Fruit fly (Drosophila melanogaster) whole organism, prepupa: ENCODE results near the gene CG42841.
A peak's percentile ranks its signal among the peaks of the same experiment; 100 is the strongest.

ENCODE experiments used
- CG16779 ChIP-seq: fragments of 200-800 bp; sonication (Bioruptor generic); optimal IDR thresholded peaks from 3 replicates; lab custom pipeline; 2017; ENCODE audit warnings: missing biosample characterization, mild to moderate bottlenecking, missing genetic modification characterization
- CG3032 ChIP-seq: fragments of 200-800 bp; optimal IDR thresholded peaks from 2 replicates; lab custom pipeline; 2019; ENCODE audit warnings: missing biosample characterization, mild to moderate bottlenecking, missing genetic modification characterization, moderate library complexity
- CG34406 ChIP-seq: fragments of 200-800 bp; sonication (Bioruptor generic); optimal IDR thresholded peaks from 3 replicates; lab custom pipeline; 2016; ENCODE audit warnings: missing biosample characterization, missing genetic modification characterization
- Eip93F ChIP-seq: fragments of 200-800 bp; sonication (Bioruptor generic); optimal IDR thresholded peaks from 2 replicates; lab custom pipeline; 2016; ENCODE audit warnings: missing biosample characterization, mild to moderate bottlenecking, missing genetic modification characterization
- Hr38 ChIP-seq: sonication (Bioruptor generic); optimal IDR thresholded peaks from 2 replicates; lab custom pipeline; 2016; ENCODE audit warnings: missing biosample characterization, missing genetic modification characterization
- cyc ChIP-seq: fragments of 200-800 bp; sonication (Bioruptor generic); optimal IDR thresholded peaks from 3 replicates; lab custom pipeline; 2016; ENCODE audit warnings: missing biosample characterization, missing genetic modification characterization
- dsx ChIP-seq: fragments of 200-800 bp; optimal IDR thresholded peaks from 3 replicates; lab custom pipeline; 2019; ENCODE audit warnings: missing biosample characterization, mild to moderate bottlenecking, missing genetic modification characterization, moderate library complexity; ENCODE audit not compliant: poor library complexity, severe bottlenecking
- esn ChIP-seq: fragments of 200-800 bp; sonication (Bioruptor generic); optimal IDR thresholded peaks from 2 replicates; lab custom pipeline; 2016; ENCODE audit warnings: missing biosample characterization, mild to moderate bottlenecking, missing genetic modification characterization, moderate library complexity
- fd59A ChIP-seq: fragments of 200-800 bp; sonication (Bioruptor generic); optimal IDR thresholded peaks from 2 replicates; lab custom pipeline; 2017; ENCODE audit warnings: missing biosample characterization, mild to moderate bottlenecking, missing genetic modification characterization, missing genetic modification reagents

dm6 chr3L:1967452-1968310 is 37.8 kb downstream of the CG42841 start:
- TF ChIP-seq CG3032 (no peak), dsx (GFP tag; lab: Kevin White, UChicago) (no peak), fd59A (GFP tag; lab: Kevin White, UChicago) (no peak), esn (GFP tag; lab: Kevin White, UChicago) (no peak), cyc (GFP tag; lab: Kevin White, UChicago) (no peak), CG16779 (tag; lab: Kevin White, UChicago) (peak; percentile 27), Eip93F (GFP tag; lab: Kevin White, UChicago) (no peak), CG34406 (GFP tag; lab: Kevin White, UChicago) (no peak), Hr38 (GFP tag; lab: Kevin White, UChicago) (no peak)
